Worm (Caenorhabditis elegans) whole organism, late embryonic: ENCODE data around the gene C25F6.6.

ENCODE experiments used
- ceh-9 ChIP-seq: sonication (generic microtip); optimal IDR thresholded peaks from 2 replicates; lab custom pipeline; 2016; ENCODE audit warnings: mild to moderate bottlenecking, missing genetic modification characterization, inconsistent platforms, missing compliant biosample characterization
- hlh-6 ChIP-seq: sonication (generic microtip); optimal IDR thresholded peaks from 2 replicates; lab custom pipeline; 2016; ENCODE audit warnings: missing genotype, missing genetic modification characterization, missing compliant biosample characterization
- hlh-8 ChIP-seq: sonication (generic microtip); optimal IDR thresholded peaks from 2 replicates; lab custom pipeline; 2016; ENCODE audit warnings: missing genotype, missing genetic modification characterization, missing compliant biosample characterization
- sox-4 ChIP-seq: sonication (generic microtip); optimal IDR thresholded peaks from 2 replicates; lab custom pipeline; 2017; ENCODE audit warnings: mild to moderate bottlenecking, missing genetic modification characterization, inconsistent platforms, missing compliant biosample characterization
- tbx-7 ChIP-seq: sonication (generic microtip); optimal IDR thresholded peaks from 2 replicates; lab custom pipeline; 2016; ENCODE audit warnings: missing genotype, missing genetic modification characterization, missing compliant biosample characterization
- unc-86 ChIP-seq: sonication (generic microtip); optimal IDR thresholded peaks from 2 replicates; lab custom pipeline; 2016; ENCODE audit warnings: missing genetic modification characterization, missing compliant biosample characterization

DNA sequence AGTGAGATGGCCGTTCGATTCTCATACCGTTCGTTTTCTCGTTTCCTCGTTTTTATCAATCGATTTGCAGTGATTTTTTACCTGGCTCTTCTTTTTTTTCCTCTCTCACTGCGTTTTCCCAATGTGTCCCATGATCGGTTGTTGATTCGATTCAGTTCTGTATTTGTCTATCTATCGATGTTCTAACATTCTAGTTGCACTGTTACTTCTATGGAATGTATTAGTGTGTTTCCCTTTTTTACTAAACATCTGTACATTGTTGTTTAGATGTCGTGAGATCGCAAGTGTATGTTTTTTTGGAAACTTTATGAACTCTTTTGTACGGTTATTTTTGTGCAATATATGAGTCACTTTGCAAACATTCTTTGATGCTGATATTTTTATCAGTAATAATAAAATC lies 27.0 kb upstream of the C25F6.6 start:
- no peak for TF ChIP-seq tbx-7 (tag; lab: Kevin White, UChicago)
- no peak for TF ChIP-seq hlh-6
- no peak for TF ChIP-seq ceh-9 (tag; lab: Kevin White, UChicago)
- TF ChIP-seq unc-86 (tag; lab: Kevin White, UChicago), result no peak
- no peak for TF ChIP-seq sox-4 (tag; lab: Kevin White, UChicago)
- TF ChIP-seq hlh-8 (tag; lab: Kevin White, UChicago), result no peak
